Fruit fly (Drosophila melanogaster) whole organism, wandering third instar larva: ENCODE data around the gene Nuf2.

Source experiments
- Abd-B ChIP-seq: fragments of >200 bp; optimal IDR thresholded peaks from 2 replicates; lab custom pipeline; 2017; ENCODE audit warnings: missing biosample characterization, missing genetic modification characterization
- CrebA ChIP-seq: fragments of 200-800 bp; sonication (Bioruptor generic); optimal IDR thresholded peaks from 2 replicates; lab custom pipeline; 2016; ENCODE audit warnings: missing biosample characterization, mild to moderate bottlenecking, missing genetic modification characterization, borderline replicate concordance
- GATAd ChIP-seq: sonication (Bioruptor generic); optimal IDR thresholded peaks from 2 replicates; lab custom pipeline; 2016; ENCODE audit warnings: missing biosample characterization, missing genetic modification characterization
- HLH106 ChIP-seq: fragments of 200-800 bp; optimal IDR thresholded peaks from 3 replicates; lab custom pipeline; 2019; ENCODE audit warnings: missing biosample characterization, mild to moderate bottlenecking, missing genetic modification characterization, moderate library complexity
- Hnf4 ChIP-seq: fragments of 200-800 bp; sonication (Bioruptor generic); optimal IDR thresholded peaks from 2 replicates; lab custom pipeline; 2016; ENCODE audit warnings: missing biosample characterization, mild to moderate bottlenecking, missing genetic modification characterization
- Myc ChIP-seq: fragments of >200 bp; optimal IDR thresholded peaks from 2 replicates; lab custom pipeline; 2017
- N ChIP-seq: fragments of >200 bp; optimal IDR thresholded peaks from 2 replicates; lab custom pipeline; 2018; ENCODE audit warnings: missing biosample characterization, missing external identifiers, missing genetic modification characterization
- OdsH ChIP-seq: fragments of 200-800 bp; sonication (Bioruptor generic); optimal IDR thresholded peaks from 2 replicates; lab custom pipeline; 2016; ENCODE audit warnings: missing biosample characterization, mild to moderate bottlenecking, missing genetic modification characterization
- Rel ChIP-seq, 2 experiments: fragments of 200-800 bp; sonication (Bioruptor generic) in 1 of 2; optimal IDR thresholded peaks; 2 replicates in 1 of 2; 3 replicates in 1 of 2; lab custom pipeline; 2016 to 2019; ENCODE audit warnings: mild to moderate bottlenecking in 2 of 2, missing biosample characterization in 2 of 2, missing genetic modification characterization in 2 of 2, moderate library complexity in 1 of 2
- Sp1 ChIP-seq: fragments of 200-800 bp; sonication (Bioruptor generic); optimal IDR thresholded peaks from 3 replicates; lab custom pipeline; 2019; ENCODE audit warnings: missing biosample characterization, mild to moderate bottlenecking, missing genetic modification characterization, moderate library complexity
- Vsx2 ChIP-seq: fragments of 200-300, 225-300 bp; sonication (Bioruptor generic); optimal IDR thresholded peaks from 2 replicates; lab custom pipeline; 2018; ENCODE audit warnings: missing biosample characterization, missing genetic modification characterization; ENCODE audit not compliant: partially characterized antibody
- br ChIP-seq: fragments of 200-800 bp; sonication (Bioruptor generic); optimal IDR thresholded peaks from 2 replicates; lab custom pipeline; 2016; ENCODE audit warnings: missing biosample characterization, missing genetic modification characterization
- brk ChIP-seq: fragments of 200-800 bp; sonication (Bioruptor generic); optimal IDR thresholded peaks from 2 replicates; lab custom pipeline; 2016; ENCODE audit warnings: missing biosample characterization, mild to moderate bottlenecking, missing genetic modification characterization
- dmrt93B ChIP-seq: fragments of 200-800 bp; sonication (Bioruptor generic); optimal IDR thresholded peaks from 2 replicates; lab custom pipeline; 2018; ENCODE audit warnings: missing biosample characterization, mild to moderate bottlenecking, missing genetic modification characterization
- dsf ChIP-seq: sonication (Bioruptor generic); optimal IDR thresholded peaks from 2 replicates; lab custom pipeline; 2016; ENCODE audit warnings: missing biosample characterization, missing genetic modification characterization, borderline replicate concordance
- ey ChIP-seq: fragments of 200-800 bp; sonication (Bioruptor generic); optimal IDR thresholded peaks from 2 replicates; lab custom pipeline; 2016; ENCODE audit warnings: missing biosample characterization, missing genetic modification characterization
- foxo ChIP-seq, 2 experiments: fragments of 200-800 bp; sonication (Bioruptor generic); optimal IDR thresholded peaks; 2 replicates in 1 of 2; 3 replicates in 1 of 2; lab custom pipeline; 2016 to 2017; ENCODE audit warnings: missing biosample characterization in 2 of 2, missing genetic modification characterization in 2 of 2
- fru ChIP-seq: fragments of 200-800 bp; sonication (Bioruptor generic); optimal IDR thresholded peaks from 3 replicates; lab custom pipeline; 2016; ENCODE audit warnings: missing biosample characterization, mild to moderate bottlenecking, missing genetic modification characterization
- h ChIP-seq: fragments of 200-800 bp; sonication (Bioruptor generic); optimal IDR thresholded peaks from 3 replicates; lab custom pipeline; 2016; ENCODE audit warnings: missing biosample characterization, mild to moderate bottlenecking, missing genetic modification characterization
- jim ChIP-seq: fragments of 175-275, 200-325 bp; sonication (Bioruptor generic); optimal IDR thresholded peaks from 2 replicates; lab custom pipeline; 2016; ENCODE audit warnings: missing biosample characterization, mild to moderate bottlenecking, missing genetic modification characterization
- lola ChIP-seq: fragments of >200 bp; optimal IDR thresholded peaks from 2 replicates; lab custom pipeline; 2017; ENCODE audit warnings: missing biosample characterization, missing genetic modification characterization
- psq ChIP-seq: fragments of 200-800 bp; sonication (Bioruptor generic); optimal IDR thresholded peaks from 3 replicates; lab custom pipeline; 2017; ENCODE audit warnings: missing biosample characterization, mild to moderate bottlenecking, missing genetic modification characterization, moderate library complexity
- rgr ChIP-seq: fragments of 200-800 bp; sonication (Bioruptor generic); optimal IDR thresholded peaks from 3 replicates; lab custom pipeline; 2016; ENCODE audit warnings: missing biosample characterization, mild to moderate bottlenecking, missing genetic modification characterization
- sage ChIP-seq: fragments of 200-800 bp; sonication (Bioruptor generic); optimal IDR thresholded peaks from 2 replicates; lab custom pipeline; 2016; ENCODE audit warnings: missing biosample characterization, mild to moderate bottlenecking, missing genetic modification characterization
- sv ChIP-seq: fragments of 200-800 bp; sonication (Bioruptor generic); optimal IDR thresholded peaks from 3 replicates; lab custom pipeline; 2016; ENCODE audit warnings: missing biosample characterization, missing genetic modification characterization
- tai ChIP-seq: sonication (Bioruptor generic); optimal IDR thresholded peaks from 2 replicates; lab custom pipeline; 2016; ENCODE audit warnings: missing biosample characterization, missing genetic modification characterization
- usp ChIP-seq: fragments of >200 bp; optimal IDR thresholded peaks from 2 replicates; lab custom pipeline; 2017; ENCODE audit warnings: missing biosample characterization, missing genetic modification characterization
- woc ChIP-seq: sonication (Bioruptor generic); optimal IDR thresholded peaks from 2 replicates; lab custom pipeline; 2016; ENCODE audit warnings: missing biosample characterization, mild to moderate bottlenecking, missing genetic modification characterization

Gene Nuf2

DNA sequence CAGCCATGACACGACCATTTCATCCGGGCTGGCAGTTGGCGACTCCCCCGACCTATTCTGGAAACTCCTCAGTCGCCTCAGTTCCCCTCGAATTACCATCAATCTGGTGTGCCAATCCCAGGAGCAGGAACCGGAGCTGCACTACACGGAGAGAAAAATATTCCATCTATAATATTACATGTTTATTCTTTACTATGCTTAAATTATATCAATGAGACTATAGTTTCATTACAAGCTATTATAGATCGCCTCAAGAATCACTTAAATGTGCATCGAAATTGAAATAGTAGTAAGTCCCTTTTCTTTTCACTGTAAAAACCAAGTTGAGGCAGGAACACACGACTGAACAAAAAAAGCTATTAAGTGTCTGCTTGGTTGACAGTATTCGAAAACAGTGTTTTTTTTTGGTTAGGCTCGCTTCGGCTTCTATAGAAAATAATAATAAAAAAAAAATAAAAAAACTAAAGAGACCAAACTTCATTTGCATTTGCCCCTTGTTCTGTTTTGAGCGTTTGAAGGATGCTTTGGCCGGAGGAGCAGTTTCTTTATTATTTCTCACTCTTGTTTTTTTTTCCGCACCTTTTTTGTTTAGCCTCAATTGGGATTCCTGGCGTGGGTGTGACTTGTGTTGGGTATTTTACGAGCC is 10.5 kb upstream of the Nuf2 start:
- TF ChIP-seq fru (GFP tag; lab: Kevin White, UChicago) (peak; percentile 73), rgr (GFP tag; lab: Kevin White, UChicago) (peak; percentile 61), h (GFP tag; lab: Kevin White, UChicago) (peak; percentile 69), dmrt93B (GFP tag; lab: Kevin White, UChicago) (no peak), foxo (GFP tag; optimal IDR thresholded peaks at IDR 0.05; lab: Kevin White, UChicago) (peak in 1 of 2 experiments; percentile 49), br (GFP tag; lab: Kevin White, UChicago) (peak; percentile 48), psq (GFP tag; lab: Kevin White, UChicago) (peak; percentile 33), lola (no peak), Sp1 (GFP tag; lab: Kevin White, UChicago) (peak; percentile 41), CrebA (GFP tag; lab: Kevin White, UChicago) (no peak), HLH106 (tag; lab: Kevin White, UChicago) (peak; percentile 35), Vsx2 (no peak), ey (peak; percentile 60), Abd-B (GFP tag; lab: Kevin White, UChicago) (no peak), woc (peak; percentile 6), Hnf4 (peak; percentile 61), sage (GFP tag; lab: Kevin White, UChicago) (no peak), OdsH (GFP tag; lab: Kevin White, UChicago) (peak; percentile 31), GATAd (GFP tag; lab: Kevin White, UChicago) (no peak)

DNA sequence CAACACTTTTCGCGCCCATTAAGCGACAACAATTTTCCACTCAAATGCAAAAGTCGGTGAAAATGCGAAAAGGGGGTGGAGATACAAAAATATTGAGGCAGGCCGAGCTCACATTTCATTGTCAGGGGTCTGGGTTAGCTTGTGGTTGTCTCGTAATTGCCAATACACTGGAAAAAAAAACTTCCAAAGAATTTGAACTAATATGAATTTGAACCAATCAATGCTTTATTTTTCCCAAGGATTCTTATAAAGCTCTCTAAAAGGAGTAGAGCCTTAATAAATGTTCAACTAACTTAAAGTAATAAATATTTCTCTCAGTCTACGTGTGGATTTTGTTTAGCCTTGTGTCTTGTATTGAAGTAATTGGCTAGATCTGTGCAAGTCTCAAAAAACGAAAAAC is 7.4 kb upstream of the Nuf2 start:
- no peak for TF ChIP-seq Sp1 (GFP tag; lab: Kevin White, UChicago)
- TF ChIP-seq OdsH (GFP tag; lab: Kevin White, UChicago): no peak
- TF ChIP-seq HLH106 (tag; lab: Kevin White, UChicago): no peak
- TF ChIP-seq dmrt93B (GFP tag; lab: Kevin White, UChicago): no peak
- no peak for TF ChIP-seq tai (GFP tag; lab: Kevin White, UChicago)
- TF ChIP-seq Rel (GFP tag; optimal IDR thresholded peaks at IDR 0.05; lab: Kevin White, UChicago): no peak
- no peak for TF ChIP-seq Rel (tag; optimal IDR thresholded peaks at IDR 0.05; lab: Kevin White, UChicago)
- no peak for TF ChIP-seq woc
- no peak for TF ChIP-seq sage (GFP tag; lab: Kevin White, UChicago)
- TF ChIP-seq sv (GFP tag; lab: Kevin White, UChicago): no peak
- TF ChIP-seq usp: no peak
- TF ChIP-seq brk: no peak
- no peak for TF ChIP-seq Vsx2

DNA sequence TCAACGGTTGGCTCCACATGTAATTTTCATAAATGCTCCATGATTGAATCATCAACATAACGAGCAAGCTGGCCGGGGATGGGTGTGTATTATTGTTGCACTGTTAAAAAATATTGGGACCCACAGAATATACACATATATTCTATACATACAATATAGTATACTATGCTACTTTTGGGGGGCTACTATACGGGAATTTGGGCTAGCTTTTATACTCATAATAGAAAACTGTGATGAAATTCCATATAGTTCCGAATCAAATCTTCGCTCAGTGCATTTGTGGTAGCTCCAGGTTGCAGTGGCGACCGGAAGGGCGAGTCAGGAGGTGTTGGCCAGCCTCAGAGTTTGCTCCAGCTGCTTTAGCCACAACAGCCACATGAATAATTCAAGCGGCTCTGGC is 6.2 kb upstream of the Nuf2 start:
- TF ChIP-seq h (GFP tag; lab: Kevin White, UChicago): peak; percentile 16
- peak in 1 of 2 experiments; percentile 22 for TF ChIP-seq foxo (GFP tag; optimal IDR thresholded peaks at IDR 0.05; lab: Kevin White, UChicago)
- peak; percentile 26 for TF ChIP-seq fru (GFP tag; lab: Kevin White, UChicago)
- TF ChIP-seq br (GFP tag; lab: Kevin White, UChicago): no peak
- TF ChIP-seq HLH106 (tag; lab: Kevin White, UChicago): peak; percentile 3

DNA sequence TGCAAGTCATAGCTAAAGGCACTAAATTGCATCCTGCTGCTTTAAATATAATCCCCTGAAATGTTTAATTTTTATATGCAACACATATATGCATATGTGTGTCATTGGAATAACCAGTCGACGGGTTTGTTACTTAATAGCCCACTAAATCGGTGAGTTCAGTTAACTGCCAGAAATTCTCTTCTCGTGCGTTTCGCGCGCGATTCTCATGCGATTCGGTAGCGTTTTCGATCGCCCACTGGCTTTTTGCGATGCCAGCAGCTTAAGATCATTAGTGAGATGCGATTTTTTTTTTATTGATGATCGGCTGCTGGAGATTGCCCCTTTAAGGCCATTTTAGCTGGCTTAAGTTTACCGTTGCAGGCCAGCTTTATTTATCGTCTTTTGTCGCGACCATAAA is 5.6 kb upstream of the Nuf2 start:
- no peak for TF ChIP-seq Sp1 (GFP tag; lab: Kevin White, UChicago)
- peak; percentile 59 for TF ChIP-seq Myc (lab: Kevin White, UChicago)

DNA sequence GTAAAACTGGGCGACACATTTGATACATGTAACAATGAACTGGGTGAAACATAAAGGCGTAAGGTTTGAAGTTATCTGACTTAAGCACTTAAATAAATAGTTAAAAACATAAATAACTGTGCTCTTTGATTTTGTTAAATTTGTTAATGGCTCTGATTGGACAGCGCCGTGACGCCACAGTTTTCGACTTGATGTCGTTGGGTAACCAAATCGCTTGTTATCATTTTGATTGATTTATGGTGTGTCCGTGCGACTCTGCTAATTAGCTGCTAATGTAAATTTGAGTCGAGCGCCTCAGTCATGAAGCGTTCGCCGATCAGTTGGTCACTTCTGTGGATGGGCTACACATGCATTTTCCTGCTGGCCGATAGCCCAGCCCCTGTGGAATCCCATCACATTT is 2.0 kb upstream of the Nuf2 start, which contains the start of gene Ugt307A1:
Gene Ugt307A1 (plus strand): TSS at position 301 of the 400 bp plus-strand sequence.
- no peak for TF ChIP-seq sv (GFP tag; lab: Kevin White, UChicago)
- no peak for TF ChIP-seq CrebA (GFP tag; lab: Kevin White, UChicago)
- TF ChIP-seq ey: no peak
- TF ChIP-seq GATAd (GFP tag; lab: Kevin White, UChicago): no peak
- TF ChIP-seq fru (GFP tag; lab: Kevin White, UChicago): no peak
- TF ChIP-seq N (GFP tag; lab: Kevin White, UChicago): no peak
- TF ChIP-seq foxo (GFP tag; optimal IDR thresholded peaks at IDR 0.05; lab: Kevin White, UChicago): no peak
- TF ChIP-seq dsf: no peak
- no peak for TF ChIP-seq Abd-B (GFP tag; lab: Kevin White, UChicago)
- no peak for TF ChIP-seq jim (GFP tag; lab: Kevin White, UChicago)
- TF ChIP-seq OdsH (GFP tag; lab: Kevin White, UChicago): no peak
- TF ChIP-seq, all 38 proteins: peak for 0
